Fruit fly (Drosophila melanogaster) whole organism, pupa: ENCODE data around the gene CG43255.

Source experiments
- D1 ChIP-seq: fragments of 200-800 bp; sonication (Bioruptor generic); optimal IDR thresholded peaks from 2 replicates; lab custom pipeline; 2018; ENCODE audit warnings: missing biosample characterization, mild to moderate bottlenecking, missing genetic modification characterization, moderate library complexity
- EcR ChIP-seq: fragments of 200-800 bp; sonication (Bioruptor generic); optimal IDR thresholded peaks from 3 replicates; lab custom pipeline; 2019; ENCODE audit warnings: missing biosample characterization, missing genetic modification characterization, mild to moderate bottlenecking, moderate library complexity, missing genetic modification reagents
- Snoo ChIP-seq: fragments of 200-800 bp; sonication (Bioruptor generic); optimal IDR thresholded peaks from 3 replicates; lab custom pipeline; 2017; ENCODE audit warnings: missing biosample characterization, mild to moderate bottlenecking, missing genetic modification characterization, inconsistent platforms
- fd96Ca ChIP-seq: fragments of 200-800 bp; sonication (Bioruptor generic); IDR thresholded peaks from 3 replicates; pipeline ENCODE4 v1.3.6; 2022; ENCODE audit warnings: missing biosample characterization, missing genetic modification characterization
- gl ChIP-seq: fragments of 200-800 bp; sonication (Bioruptor generic); optimal IDR thresholded peaks from 2 replicates; lab custom pipeline; 2018; ENCODE audit warnings: missing biosample characterization, mild to moderate bottlenecking, missing genetic modification characterization

dm6 chrX:8905545-8906455 lies 18.0 kb upstream of the CG43255 start:
- TF ChIP-seq EcR (peak; percentile 90), fd96Ca (GFP tag; lab: Robert Waterston, UW) (no peak), gl (no peak), D1 (tag; lab: Kevin White, UChicago) (no peak), Snoo (tag; lab: Kevin White, UChicago) (no peak)
